Worm (Caenorhabditis elegans) whole organism, midembryonic: ENCODE data around the gene F57C2.5.

Experiments used
- cog-1 ChIP-seq: sonication (generic microtip); optimal IDR thresholded peaks from 2 replicates; lab custom pipeline; 2016; ENCODE audit warnings: missing genetic modification characterization, missing compliant biosample characterization
- flt-1 ChIP-seq: fragments of 200-800 bp; sonication (Bioruptor generic); IDR thresholded peaks from 2 replicates; pipeline ENCODE4 v1.3.6; 2022; ENCODE audit warnings: missing genetic modification characterization, missing compliant biosample characterization
- klf-2 ChIP-seq: fragments of 200-800 bp; sonication (Bioruptor generic); conservative IDR thresholded peaks from 2 replicates; pipeline ENCODE4 v1.3.6; 2022; ENCODE audit warnings: missing genetic modification reagents, missing genetic modification characterization, missing compliant biosample characterization
- med-1 ChIP-seq: sonication (generic microtip); optimal IDR thresholded peaks from 2 replicates; lab custom pipeline; 2017; ENCODE audit warnings: missing genetic modification characterization, mild to moderate bottlenecking, missing compliant biosample characterization, antibody characterized with exemption, missing genetic modification reagents; ENCODE audit not compliant: insufficient read depth
- ref-1 ChIP-seq: fragments of 200-800 bp; sonication (Bioruptor generic); conservative IDR thresholded peaks from 2 replicates; pipeline ENCODE4 v1.3.6; 2022; ENCODE audit warnings: missing genetic modification reagents, missing genetic modification characterization, missing compliant biosample characterization
- tab-1 ChIP-seq: fragments of 200-800 bp; sonication (Bioruptor generic); IDR thresholded peaks from 2 replicates; pipeline ENCODE4 v1.3.6; 2022; ENCODE audit warnings: missing genetic modification characterization, missing compliant biosample characterization
- ztf-29 ChIP-seq: fragments of 200-800 bp; sonication (Bioruptor generic); IDR thresholded peaks from 2 replicates; pipeline ENCODE4 v1.3.6; 2022; ENCODE audit warnings: missing genetic modification reagents, missing genetic modification characterization, missing compliant biosample characterization

ce11 chrII:14502997-14503396 lies 25.0 kb downstream of the F57C2.5 start, which contains the start of gene K10H10.6:
- no peak for TF ChIP-seq cog-1 (tag; lab: Kevin White, UChicago)
- TF ChIP-seq ref-1, result no peak
- no peak for TF ChIP-seq klf-2 (GFP tag; lab: Robert Waterston, UW)
- TF ChIP-seq med-1 (GFP tag; lab: Kevin White, UChicago), result no peak
- no peak for TF ChIP-seq tab-1 (GFP tag; lab: Robert Waterston, UW)
- TF ChIP-seq flt-1, result no peak
- no peak for TF ChIP-seq ztf-29 (GFP tag; lab: Robert Waterston, UW)
